Fruit fly (Drosophila melanogaster) Kc167 (cell line): ENCODE measurements around the gene CG7720.

ENCODE experiments used
- Myc ChIP-seq: fragments of >200 bp; optimal IDR thresholded peaks from 2 replicates; lab custom pipeline; 2017; ENCODE audit warnings: missing external identifiers
- Sin3A ChIP-seq: fragments of >200 bp; optimal IDR thresholded peaks from 2 replicates; lab custom pipeline; 2018; ENCODE audit warnings: missing external identifiers
- h ChIP-seq: fragments of >200 bp; optimal IDR thresholded peaks from 3 replicates; lab custom pipeline; 2018; ENCODE audit warnings: missing external identifiers
- insv ChIP-seq: fragments of >200 bp; optimal IDR thresholded peaks from 3 replicates; lab custom pipeline; 2018; ENCODE audit warnings: missing external identifiers
- psq ChIP-seq: fragments of >200 bp; optimal IDR thresholded peaks from 2 replicates; lab custom pipeline; 2017; ENCODE audit warnings: missing external identifiers
- ttk ChIP-seq: sonication (Bioruptor generic); optimal IDR thresholded peaks from 2 replicates; lab custom pipeline; 2017; ENCODE audit warnings: missing external identifiers

The CG7720 gene

dm6 chr3R:18795000-18795810 lies at the start of gene CG7720:
TSS of gene CG7720 (minus strand) at chr3R:18795169.
- no peak for TF ChIP-seq Sin3A (lab: Kevin White, UChicago)
- no peak for TF ChIP-seq insv
- no peak for TF ChIP-seq Myc (lab: Kevin White, UChicago)
- TF ChIP-seq psq (lab: Kevin White, UChicago), result no peak
- no peak for TF ChIP-seq ttk
- no peak for TF ChIP-seq h (lab: Kevin White, UChicago)

dm6 chr3R:18804278-18804903 lies 9.4 kb upstream of the CG7720 start:
- TF ChIP-seq h (lab: Kevin White, UChicago) (no peak), Sin3A (lab: Kevin White, UChicago) (no peak), psq (lab: Kevin White, UChicago) (no peak), insv (no peak), Myc (lab: Kevin White, UChicago) (no peak), ttk (no peak)

- TF ChIP-seq Myc (lab: Kevin White, UChicago) (no peak), h (lab: Kevin White, UChicago) (no peak), Sin3A (lab: Kevin White, UChicago) (no peak)
These were observed 3.8 kb upstream of the CG7720 start for dm6 chr3R:18798759-18799158.

dm6 chr3R:18796256-18796655 lies 1.3 kb upstream of the CG7720 start:
- TF ChIP-seq insv (no peak), Myc (lab: Kevin White, UChicago) (no peak), Sin3A (lab: Kevin White, UChicago) (no peak), h (lab: Kevin White, UChicago) (no peak), psq (lab: Kevin White, UChicago) (no peak), ttk (no peak)

dm6 chr3R:18794051-18794450 lies 918 bp downstream of the CG7720 start:
- TF ChIP-seq h (lab: Kevin White, UChicago), result no peak
- TF ChIP-seq Myc (lab: Kevin White, UChicago), result no peak
- TF ChIP-seq Sin3A (lab: Kevin White, UChicago), result no peak
- no peak for TF ChIP-seq ttk
- TF ChIP-seq psq (lab: Kevin White, UChicago), result no peak
- TF ChIP-seq insv, result no peak

dm6 chr3R:18790619-18791018 lies 4.3 kb downstream of the CG7720 start:
- no peak for TF ChIP-seq Myc (lab: Kevin White, UChicago)
- no peak for TF ChIP-seq psq (lab: Kevin White, UChicago)
- no peak for TF ChIP-seq ttk
- TF ChIP-seq h (lab: Kevin White, UChicago), result no peak
- no peak for TF ChIP-seq insv
- no peak for TF ChIP-seq Sin3A (lab: Kevin White, UChicago)

dm6 chr3R:18788365-18789147 lies 6.4 kb downstream of the CG7720 start:
- no peak for TF ChIP-seq psq (lab: Kevin White, UChicago)
- no peak for TF ChIP-seq ttk
- no peak for TF ChIP-seq insv
- no peak for TF ChIP-seq Sin3A (lab: Kevin White, UChicago)
- no peak for TF ChIP-seq h (lab: Kevin White, UChicago)
- TF ChIP-seq Myc (lab: Kevin White, UChicago), result no peak

dm6 chr3R:18787237-18787636 lies 7.7 kb downstream of the CG7720 start:
- TF ChIP-seq ttk (no peak), Myc (lab: Kevin White, UChicago) (no peak), insv (no peak), h (lab: Kevin White, UChicago) (no peak), psq (lab: Kevin White, UChicago) (no peak), Sin3A (lab: Kevin White, UChicago) (no peak)

- TF ChIP-seq h (lab: Kevin White, UChicago), result no peak
These were observed 9.2 kb downstream of the CG7720 start for dm6 chr3R:18785741-18786140.

dm6 chr3R:18783191-18783590 lies 11.8 kb downstream of the CG7720 start:
- TF ChIP-seq h (lab: Kevin White, UChicago) (no peak), Sin3A (lab: Kevin White, UChicago) (no peak), insv (no peak), psq (lab: Kevin White, UChicago) (no peak), Myc (lab: Kevin White, UChicago) (no peak), ttk (no peak)

dm6 chr3R:18758548-18759257 lies 36.3 kb downstream of the CG7720 start, which contains the start of gene Epg5:
TSS of gene Epg5 (minus strand) at chr3R:18758873.
- TF ChIP-seq psq (lab: Kevin White, UChicago) (no peak), Sin3A (lab: Kevin White, UChicago) (no peak), insv (no peak), h (lab: Kevin White, UChicago) (no peak), Myc (lab: Kevin White, UChicago) (no peak), ttk (no peak)
